Worm (Caenorhabditis elegans) whole organism, late embryonic: ENCODE measurements around the gene srbc-55.

Experiments
- C38D4.7 ChIP-seq: fragments of 200-800 bp; sonication (Bioruptor generic); optimal IDR thresholded peaks from 2 replicates; lab custom pipeline; 2018; ENCODE audit warnings: mild to moderate bottlenecking, missing genetic modification characterization, moderate library complexity, missing compliant biosample characterization
- F13H6.1 ChIP-seq: sonication (generic microtip); optimal IDR thresholded peaks from 2 replicates; lab custom pipeline; 2016; ENCODE audit warnings: missing genetic modification characterization, missing compliant biosample characterization
- K02D7.2 ChIP-seq: sonication (generic microtip); optimal IDR thresholded peaks from 2 replicates; lab custom pipeline; 2017; ENCODE audit warnings: mild to moderate bottlenecking, missing genetic modification characterization, missing compliant biosample characterization
- ama-1 ChIP-seq: fragments of 150-350 bp; optimal IDR thresholded peaks from 2 replicates; lab custom pipeline; 2014
- ceh-14 ChIP-seq: sonication (generic microtip); optimal IDR thresholded peaks from 2 replicates; lab custom pipeline; 2016; ENCODE audit warnings: missing genotype, missing genetic modification characterization, missing compliant biosample characterization
- ceh-2 ChIP-seq: sonication (generic microtip); optimal IDR thresholded peaks from 2 replicates; lab custom pipeline; 2016; ENCODE audit warnings: missing genotype, missing genetic modification characterization, missing compliant biosample characterization
- ceh-22 ChIP-seq: sonication (generic microtip); optimal IDR thresholded peaks from 2 replicates; lab custom pipeline; 2017; ENCODE audit warnings: missing biosample characterization, missing genetic modification characterization
- ceh-24 ChIP-seq: sonication (generic microtip); optimal IDR thresholded peaks from 2 replicates; lab custom pipeline; 2016; ENCODE audit warnings: mild to moderate bottlenecking, missing genetic modification characterization, missing compliant biosample characterization
- ceh-30 ChIP-seq: fragments of 150-350 bp; optimal IDR thresholded peaks from 2 replicates; lab custom pipeline; 2014; ENCODE audit warnings: missing biosample characterization, missing genetic modification characterization
- ceh-31 ChIP-seq: sonication (generic microtip); optimal IDR thresholded peaks from 2 replicates; lab custom pipeline; 2016; ENCODE audit warnings: missing genetic modification characterization, missing compliant biosample characterization
- ceh-45 ChIP-seq: fragments of 200-800 bp; sonication (Bioruptor generic); IDR thresholded peaks from 2 replicates; pipeline ENCODE4 v1.3.6; 2022; ENCODE audit warnings: missing genetic modification reagents, missing genetic modification characterization, missing compliant biosample characterization
- ceh-9 ChIP-seq: sonication (generic microtip); optimal IDR thresholded peaks from 2 replicates; lab custom pipeline; 2016; ENCODE audit warnings: mild to moderate bottlenecking, missing genetic modification characterization, inconsistent platforms, missing compliant biosample characterization
- che-1 ChIP-seq: sonication (generic microtip); optimal IDR thresholded peaks from 2 replicates; lab custom pipeline; 2016; ENCODE audit warnings: mild to moderate bottlenecking, missing genetic modification characterization, missing compliant biosample characterization
- dmd-4 ChIP-seq: sonication (generic microtip); optimal IDR thresholded peaks from 2 replicates; lab custom pipeline; 2016; ENCODE audit warnings: borderline replicate concordance, missing genetic modification characterization, missing compliant biosample characterization
- elt-4 ChIP-seq: sonication (generic microtip); optimal IDR thresholded peaks from 2 replicates; lab custom pipeline; 2016; ENCODE audit warnings: missing genetic modification characterization, missing compliant biosample characterization
- eyg-1 ChIP-seq: sonication (generic microtip); optimal IDR thresholded peaks from 2 replicates; lab custom pipeline; 2016; ENCODE audit warnings: missing genotype, missing genetic modification characterization, missing compliant biosample characterization
- fax-1 ChIP-seq: sonication (generic microtip); optimal IDR thresholded peaks from 2 replicates; lab custom pipeline; 2016; ENCODE audit warnings: missing genotype, missing genetic modification characterization, missing compliant biosample characterization
- hlh-13 ChIP-seq: fragments of 200-800 bp; sonication (Bioruptor generic); optimal IDR thresholded peaks from 2 replicates; lab custom pipeline; 2018; ENCODE audit warnings: mild to moderate bottlenecking, missing genetic modification characterization, missing compliant biosample characterization
- hlh-30 ChIP-seq: sonication (generic microtip); optimal IDR thresholded peaks from 2 replicates; lab custom pipeline; 2017; ENCODE audit warnings: antibody characterized with exemption, missing genetic modification characterization, missing compliant biosample characterization; ENCODE audit not compliant: insufficient read depth
- lim-6 ChIP-seq: sonication (generic microtip); optimal IDR thresholded peaks from 2 replicates; lab custom pipeline; 2016; ENCODE audit warnings: missing genetic modification characterization, missing compliant biosample characterization
- mec-3 ChIP-seq: sonication (generic microtip); optimal IDR thresholded peaks from 2 replicates; lab custom pipeline; 2016; ENCODE audit warnings: borderline replicate concordance, missing genetic modification characterization, missing compliant biosample characterization
- nhr-11 ChIP-seq: fragments of 150-350 bp; optimal IDR thresholded peaks from 2 replicates; lab custom pipeline; 2014; ENCODE audit warnings: missing biosample characterization, missing genetic modification characterization
- pag-3 ChIP-seq: sonication (generic microtip); optimal IDR thresholded peaks from 2 replicates; lab custom pipeline; 2016; ENCODE audit warnings: missing compliant biosample characterization, missing genetic modification characterization, borderline replicate concordance
- pat-9 ChIP-seq: fragments of 200-800 bp; sonication (Bioruptor generic); optimal IDR thresholded peaks from 2 replicates; lab custom pipeline; 2018; ENCODE audit warnings: mild to moderate bottlenecking, missing genetic modification characterization, moderate library complexity, missing compliant biosample characterization
- pha-4 ChIP-seq: fragments of 150-350 bp; optimal IDR thresholded peaks from 2 replicates; lab custom pipeline; 2018; ENCODE audit warnings: missing biosample characterization, missing genetic modification reagents, missing genetic modification characterization
- ref-2 ChIP-seq: sonication (generic microtip); optimal IDR thresholded peaks from 2 replicates; lab custom pipeline; 2016; ENCODE audit warnings: missing genetic modification characterization, missing compliant biosample characterization
- sdc-2 ChIP-seq: sonication (generic microtip); optimal IDR thresholded peaks from 2 replicates; lab custom pipeline; 2016; ENCODE audit warnings: missing genotype, missing genetic modification characterization, missing compliant biosample characterization
- sox-2 ChIP-seq: fragments of 200-800 bp; sonication (Bioruptor generic); IDR thresholded peaks from 2 replicates; pipeline ENCODE4 v1.3.6; 2022; ENCODE audit warnings: missing genetic modification reagents, missing genetic modification characterization, missing compliant biosample characterization
- tbx-2 ChIP-seq: sonication (generic microtip); optimal IDR thresholded peaks from 2 replicates; lab custom pipeline; 2016; ENCODE audit warnings: missing genetic modification characterization, missing compliant biosample characterization
- tbx-7 ChIP-seq: sonication (generic microtip); optimal IDR thresholded peaks from 2 replicates; lab custom pipeline; 2016; ENCODE audit warnings: missing genotype, missing genetic modification characterization, missing compliant biosample characterization
- unc-55 ChIP-seq: sonication (generic microtip); optimal IDR thresholded peaks from 2 replicates; lab custom pipeline; 2017; ENCODE audit warnings: missing biosample characterization, missing genetic modification reagents, missing genetic modification characterization
- zip-5 ChIP-seq: sonication (generic microtip); optimal IDR thresholded peaks from 2 replicates; lab custom pipeline; 2016; ENCODE audit warnings: missing genetic modification characterization, missing compliant biosample characterization
- ztf-16 ChIP-seq: sonication (generic microtip); optimal IDR thresholded peaks from 2 replicates; lab custom pipeline; 2017; ENCODE audit warnings: missing genetic modification characterization, missing compliant biosample characterization

Gene srbc-55

DNA sequence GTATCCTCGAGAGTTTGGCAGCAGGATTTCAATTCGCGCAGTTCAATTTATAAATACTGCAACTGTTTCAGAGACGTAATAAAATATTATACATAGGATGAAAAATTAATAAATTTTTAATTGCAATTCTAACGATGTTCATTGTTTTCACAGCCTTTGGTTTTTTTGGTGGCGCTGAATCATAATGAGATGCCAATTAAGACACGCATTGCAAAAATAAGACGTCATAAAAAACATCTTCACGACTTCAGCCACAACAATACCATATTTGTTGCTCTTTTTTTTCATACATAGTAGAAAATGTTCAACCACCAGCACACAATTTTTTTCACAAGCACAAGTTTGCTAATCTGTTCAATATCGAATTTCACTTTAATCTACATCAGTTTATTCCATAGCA is 42.5 kb upstream of the srbc-55 start, which contains the start of gene str-56:
Gene str-56, plus strand, starts transcription at position 301 of the 400 bp plus-strand sequence.
- no peak for TF ChIP-seq tbx-2 (tag; lab: Kevin White, UChicago)
- no peak for TF ChIP-seq ceh-9 (tag; lab: Kevin White, UChicago)
- no peak for TF ChIP-seq sdc-2 (tag; lab: Kevin White, UChicago)
- TF ChIP-seq ceh-2, result no peak

DNA sequence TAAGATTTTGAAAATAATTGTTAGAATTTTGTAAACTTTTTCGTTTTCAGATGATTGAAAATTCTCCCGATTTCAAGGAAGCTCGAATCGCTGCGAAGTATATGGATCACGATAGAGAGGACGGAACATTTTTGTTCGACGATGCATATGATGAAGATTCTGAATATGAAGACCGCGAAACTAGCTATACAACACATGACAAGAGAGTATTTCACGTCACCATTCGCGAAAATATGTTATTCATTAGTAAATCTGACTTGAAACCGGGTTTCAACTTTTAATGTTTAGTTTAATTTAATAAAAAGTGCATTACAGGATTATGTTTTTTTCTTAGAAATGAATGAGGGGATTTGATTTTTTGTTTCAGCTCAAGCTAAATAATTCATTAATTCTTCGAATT is 40.5 kb upstream of the srbc-55 start, which contains the start of gene str-57:
Gene str-57, plus strand, starts transcription at position 301 of the 400 bp plus-strand sequence.
- TF ChIP-seq ref-2 (no peak), tbx-7 (tag; lab: Kevin White, UChicago) (no peak)
- TF ChIP-seq, all 69 proteins: peak for 0

DNA sequence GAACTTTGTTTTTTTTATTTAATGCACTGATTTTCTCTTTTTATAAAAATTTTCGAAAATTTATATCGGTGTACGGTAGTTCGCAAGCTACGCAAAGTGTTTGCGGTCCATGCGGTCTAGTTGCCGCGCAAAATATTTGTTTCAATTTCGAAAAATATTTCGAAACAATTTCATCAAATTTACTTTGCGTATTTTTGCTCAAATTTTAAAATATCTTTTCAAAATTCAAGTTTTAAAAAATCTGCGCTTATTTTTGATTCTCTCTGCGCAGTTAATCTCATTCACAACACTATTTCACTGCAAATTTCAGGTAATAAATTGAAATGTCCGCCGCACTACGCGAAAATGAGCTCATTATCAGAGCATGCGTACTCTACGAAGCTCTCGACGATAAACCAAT is 37.6 kb upstream of the srbc-55 start, which contains the start of gene fbxa-197:
Gene fbxa-197, plus strand, starts transcription at position 301 of the 400 bp plus-strand sequence.
- no peak for TF ChIP-seq F13H6.1
- TF ChIP-seq ceh-24 (tag; lab: Kevin White, UChicago), result no peak
- no peak for TF ChIP-seq C38D4.7
- no peak for TF ChIP-seq pat-9 (tag; lab: Kevin White, UChicago)
- TF ChIP-seq ztf-16 (tag; lab: Kevin White, UChicago), result no peak

DNA sequence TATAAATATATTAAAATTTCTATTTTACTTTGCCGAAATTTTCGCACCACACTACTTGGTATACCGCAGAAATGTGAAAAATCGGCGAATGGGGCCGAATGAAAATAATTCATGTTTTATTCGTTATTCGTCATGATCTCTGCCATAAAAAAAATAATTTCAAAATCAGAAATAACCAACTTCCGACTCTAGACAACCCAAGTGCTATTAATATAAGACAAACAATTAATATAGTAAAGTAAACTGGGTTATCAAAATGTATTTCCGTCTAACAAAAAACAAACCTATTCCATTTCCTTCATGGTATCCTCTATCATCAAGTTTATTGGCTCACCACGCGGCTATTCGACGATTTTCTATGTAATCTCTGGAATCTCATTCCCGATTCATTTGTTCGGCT is 36.0 kb upstream of the srbc-55 start, which contains the start of gene srh-293:
Gene srh-293, plus strand, starts transcription at position 301 of the 400 bp plus-strand sequence.
- TF ChIP-seq ceh-45 (GFP tag; lab: Robert Waterston, UW) (no peak), lim-6 (tag; lab: Kevin White, UChicago) (no peak), K02D7.2 (tag; lab: Kevin White, UChicago) (no peak), nhr-11 (tag; lab: Kevin White, UChicago) (no peak), pha-4 (no peak), che-1 (tag; lab: Kevin White, UChicago) (no peak), mec-3 (tag; lab: Kevin White, UChicago) (no peak)

DNA sequence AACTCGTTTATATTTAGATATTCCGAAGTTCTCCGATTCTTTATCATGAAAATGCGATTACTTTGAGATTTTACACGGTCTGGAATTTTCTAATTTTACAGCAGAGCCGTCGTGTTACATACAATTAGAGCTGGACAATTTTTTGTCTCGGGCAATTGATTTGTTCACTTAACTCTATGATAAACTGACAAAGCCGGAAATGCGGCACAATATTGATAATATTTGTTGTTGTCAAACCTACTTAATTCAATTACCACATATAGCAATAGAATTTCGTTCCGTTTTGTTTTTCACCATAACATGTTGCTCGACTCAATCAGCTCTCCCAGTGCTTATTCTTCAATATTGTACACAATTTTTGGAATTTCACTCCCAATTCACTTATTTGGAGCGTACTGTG is 33.2 kb upstream of the srbc-55 start, which contains the start of gene srh-299:
Gene srh-299, plus strand, starts transcription at position 301 of the 400 bp plus-strand sequence.
- TF ChIP-seq K02D7.2 (tag; lab: Kevin White, UChicago), result no peak
- no peak for TF ChIP-seq nhr-11 (tag; lab: Kevin White, UChicago)
- TF ChIP-seq hlh-13 (GFP tag; lab: Kevin White, UChicago), result no peak
- no peak for TF ChIP-seq ceh-14 (tag; lab: Kevin White, UChicago)
- TF ChIP-seq pag-3 (tag; lab: Kevin White, UChicago), result no peak
- no peak for TF ChIP-seq zip-5

DNA sequence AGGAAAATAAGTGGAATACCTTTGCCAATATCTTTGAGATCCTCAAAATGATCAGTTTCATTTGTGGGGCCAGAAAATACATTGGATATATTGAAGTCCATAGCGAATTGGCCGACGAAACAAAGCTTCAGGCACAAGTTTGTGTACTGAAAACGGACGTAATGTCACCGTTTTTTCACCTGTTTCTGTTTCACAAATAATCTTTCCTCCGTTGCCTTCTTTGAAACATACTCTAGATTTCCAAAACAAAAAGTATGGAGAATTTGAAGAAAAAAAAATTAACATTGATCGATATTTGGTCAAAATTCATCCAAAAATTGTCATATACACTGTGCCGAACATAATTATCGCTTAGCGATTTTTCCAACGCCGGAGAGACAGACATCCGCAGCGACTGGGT is 32.8 kb upstream of the srbc-55 start, which contains the start of gene srz-12:
Gene srz-12, minus strand, starts transcription at position 101 of the 400 bp plus-strand sequence.
- TF ChIP-seq C38D4.7, result no peak
- TF ChIP-seq ceh-24 (tag; lab: Kevin White, UChicago), result no peak
- no peak for TF ChIP-seq ztf-16 (tag; lab: Kevin White, UChicago)
- TF ChIP-seq ama-1 (lab: Kevin White, UChicago), result no peak
- no peak for TF ChIP-seq ref-2
- TF ChIP-seq fax-1 (tag; lab: Kevin White, UChicago), result no peak
- no peak for TF ChIP-seq K02D7.2 (tag; lab: Kevin White, UChicago)
- TF ChIP-seq zip-5, result no peak
- no peak for TF ChIP-seq dmd-4 (tag; lab: Kevin White, UChicago)
- no peak for TF ChIP-seq eyg-1
- no peak for TF ChIP-seq unc-55 (GFP tag; lab: Kevin White, UChicago)

DNA sequence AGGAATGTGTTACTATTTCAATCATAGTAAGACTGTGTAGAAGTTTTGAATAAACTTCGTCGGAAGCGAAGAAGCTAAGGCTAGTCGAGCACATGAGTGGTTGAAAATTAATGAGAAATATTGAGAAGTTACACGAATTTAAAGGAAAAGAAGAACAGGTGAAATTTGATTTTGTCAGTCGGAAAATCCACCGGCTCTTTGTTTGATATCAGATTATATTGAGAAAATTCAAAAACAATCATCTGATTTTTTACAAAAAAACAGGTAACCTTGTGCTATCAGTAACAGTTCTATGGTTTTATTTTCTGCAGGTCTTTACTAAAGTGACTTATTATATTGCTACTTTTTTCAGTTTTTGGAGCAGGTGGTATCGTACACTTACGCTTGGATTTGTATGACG is 28.5 kb upstream of the srbc-55 start, which contains the start of gene srh-148:
Gene srh-148, minus strand, starts transcription at position 101 of the 400 bp plus-strand sequence.
- TF ChIP-seq ceh-31 (tag; lab: Kevin White, UChicago) (no peak), F13H6.1 (no peak), elt-4 (no peak), sox-2 (GFP tag; lab: Robert Waterston, UW) (no peak), tbx-7 (tag; lab: Kevin White, UChicago) (no peak), hlh-30 (tag; lab: Kevin White, UChicago) (no peak), sdc-2 (tag; lab: Kevin White, UChicago) (no peak), fax-1 (tag; lab: Kevin White, UChicago) (no peak), ama-1 (lab: Kevin White, UChicago) (no peak), ceh-24 (tag; lab: Kevin White, UChicago) (no peak), ceh-22 (tag; lab: Kevin White, UChicago) (no peak), ceh-2 (no peak), ref-2 (no peak), ceh-30 (tag; lab: Kevin White, UChicago) (no peak)
